Fruit fly (Drosophila melanogaster) whole organism, pupa: ENCODE data around the gene BBIP1.
A peak's percentile ranks its signal among the peaks of the same experiment; 100 is the strongest.

Experiments
- CG10348 ChIP-seq: fragments of 200-800 bp; sonication (Bioruptor generic); IDR thresholded peaks from 2 replicates; pipeline ENCODE4 v1.3.6; 2022; ENCODE audit warnings: missing biosample characterization, missing genetic modification characterization
- CG12605 ChIP-seq: fragments of 200-800 bp; sonication (Bioruptor generic); IDR thresholded peaks from 2 replicates; pipeline ENCODE4 v1.3.6; 2022; ENCODE audit warnings: missing biosample characterization, missing genetic modification characterization
- CG13204 ChIP-seq: fragments of 200-800 bp; sonication (Bioruptor generic); optimal IDR thresholded peaks from 2 replicates; lab custom pipeline; 2018; ENCODE audit warnings: missing biosample characterization, mild to moderate bottlenecking, missing genetic modification characterization, moderate library complexity
- CG14655 ChIP-seq: fragments of 200-800 bp; sonication (Bioruptor generic); optimal IDR thresholded peaks from 3 replicates; lab custom pipeline; 2017; ENCODE audit warnings: mild to moderate bottlenecking, missing biosample characterization, missing genetic modification reagents, missing genetic modification characterization
- CG15710 ChIP-seq: fragments of 200-800 bp; sonication (Bioruptor generic); optimal IDR thresholded peaks from 2 replicates; lab custom pipeline; 2018; ENCODE audit warnings: missing biosample characterization, mild to moderate bottlenecking, missing genetic modification characterization, moderate library complexity
- CG17806 ChIP-seq: fragments of 200-800 bp; sonication (Bioruptor generic); optimal IDR thresholded peaks from 2 replicates; lab custom pipeline; 2018; ENCODE audit warnings: missing biosample characterization, mild to moderate bottlenecking, missing genetic modification characterization, moderate library complexity
- CG32121 ChIP-seq: fragments of 200-800 bp; sonication (Bioruptor generic); IDR thresholded peaks from 2 replicates; pipeline ENCODE4 v1.3.6; 2022; ENCODE audit warnings: missing biosample characterization, missing genetic modification characterization
- CG34367 ChIP-seq: fragments of 200-800 bp; sonication (Bioruptor generic); optimal IDR thresholded peaks from 2 replicates; lab custom pipeline; 2018; ENCODE audit warnings: missing biosample characterization, mild to moderate bottlenecking, missing genetic modification characterization
- CG4496 ChIP-seq: fragments of 200-800 bp; sonication (Bioruptor generic); IDR thresholded peaks from 3 replicates; pipeline ENCODE4 v1.3.6; 2022; ENCODE audit warnings: missing biosample characterization, missing genetic modification characterization
- CG8159 ChIP-seq: fragments of 200-800 bp; sonication (Bioruptor generic); optimal IDR thresholded peaks from 3 replicates; lab custom pipeline; 2018; ENCODE audit warnings: missing biosample characterization, mild to moderate bottlenecking, missing genetic modification characterization, moderate library complexity
- CG8301 ChIP-seq: fragments of 200-800 bp; sonication (Bioruptor generic); optimal IDR thresholded peaks from 2 replicates; lab custom pipeline; 2018; ENCODE audit warnings: missing biosample characterization, mild to moderate bottlenecking, missing genetic modification characterization
- CG9948 ChIP-seq: fragments of 200-800 bp; sonication (Bioruptor generic); optimal IDR thresholded peaks from 2 replicates; lab custom pipeline; 2018; ENCODE audit warnings: missing biosample characterization, mild to moderate bottlenecking, missing genetic modification characterization, moderate library complexity
- D1 ChIP-seq: fragments of 200-800 bp; sonication (Bioruptor generic); optimal IDR thresholded peaks from 2 replicates; lab custom pipeline; 2018; ENCODE audit warnings: missing biosample characterization, mild to moderate bottlenecking, missing genetic modification characterization, moderate library complexity
- EcR ChIP-seq: fragments of 200-800 bp; sonication (Bioruptor generic); optimal IDR thresholded peaks from 3 replicates; lab custom pipeline; 2019; ENCODE audit warnings: missing biosample characterization, missing genetic modification characterization, mild to moderate bottlenecking, moderate library complexity, missing genetic modification reagents
- Ets98B ChIP-seq: fragments of 200-800 bp; sonication (Bioruptor generic); IDR thresholded peaks from 2 replicates; pipeline ENCODE4 v1.3.6; 2022; ENCODE audit warnings: missing biosample characterization, missing genetic modification characterization
- Pif1A ChIP-seq: fragments of 200-800 bp; sonication (Bioruptor generic); optimal IDR thresholded peaks from 3 replicates; lab custom pipeline; 2016; ENCODE audit warnings: missing biosample characterization, missing genetic modification characterization
- Pif1B ChIP-seq: fragments of 200-800 bp; sonication (Bioruptor generic); optimal IDR thresholded peaks from 3 replicates; lab custom pipeline; 2016; ENCODE audit warnings: missing biosample characterization, missing genetic modification characterization
- Snoo ChIP-seq: fragments of 200-800 bp; sonication (Bioruptor generic); optimal IDR thresholded peaks from 3 replicates; lab custom pipeline; 2017; ENCODE audit warnings: missing biosample characterization, mild to moderate bottlenecking, missing genetic modification characterization, inconsistent platforms
- fd96Ca ChIP-seq: fragments of 200-800 bp; sonication (Bioruptor generic); IDR thresholded peaks from 3 replicates; pipeline ENCODE4 v1.3.6; 2022; ENCODE audit warnings: missing biosample characterization, missing genetic modification characterization
- gl ChIP-seq: fragments of 200-800 bp; sonication (Bioruptor generic); optimal IDR thresholded peaks from 2 replicates; lab custom pipeline; 2018; ENCODE audit warnings: missing biosample characterization, mild to moderate bottlenecking, missing genetic modification characterization
- rn ChIP-seq: fragments of 200-800 bp; sonication (Bioruptor generic); IDR thresholded peaks from 2 replicates; pipeline ENCODE4 v1.3.6; 2022; ENCODE audit warnings: missing biosample characterization, missing genetic modification characterization

The BBIP1 gene

dm6 chr3R:9370413-9370812 lies 33.8 kb upstream of the BBIP1 start:
- TF ChIP-seq CG8301 (tag; lab: Kevin White, UChicago) (peak; percentile 33), Pif1A (GFP tag; lab: Kevin White, UChicago) (peak; percentile 24), CG8159 (no peak), CG4496 (GFP tag; lab: Robert Waterston, UW) (no peak), CG13204 (GFP tag; lab: Kevin White, UChicago) (no peak), CG17806 (tag; lab: Kevin White, UChicago) (no peak), CG9948 (tag; lab: Kevin White, UChicago) (no peak), CG14655 (GFP tag; lab: Kevin White, UChicago) (no peak), CG32121 (GFP tag; lab: Robert Waterston, UW) (peak; percentile 65; the same call in 1 of the 2 replicates), Ets98B (peak; percentile 63; the same call in 1 of the 2 replicates)

DNA sequence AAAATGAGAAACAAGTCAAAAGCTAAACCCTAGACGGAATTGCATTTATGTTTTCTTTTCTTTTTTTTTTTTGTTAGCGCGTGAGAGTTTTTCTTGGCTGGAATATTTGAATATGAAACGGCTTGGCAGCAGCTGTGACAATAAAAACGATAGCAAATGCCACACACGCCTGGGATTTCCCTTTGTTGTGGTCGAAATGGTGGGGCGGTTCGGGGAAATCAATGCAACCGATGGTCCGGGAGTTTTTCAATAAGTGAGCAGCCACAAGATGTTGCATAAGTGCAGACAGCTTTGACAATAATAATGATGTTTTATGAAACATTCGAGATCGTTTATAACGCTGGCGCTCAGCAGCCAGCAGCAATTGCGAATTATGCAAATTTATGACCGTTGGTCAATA lies 27.4 kb upstream of the BBIP1 start:
- TF ChIP-seq D1 (tag; lab: Kevin White, UChicago): no peak
- no peak for TF ChIP-seq EcR (GFP tag; lab: Kevin White, UChicago)
- TF ChIP-seq CG12605 (GFP tag; lab: Robert Waterston, UW): no peak
- no peak for TF ChIP-seq CG14655 (GFP tag; lab: Kevin White, UChicago)
- no peak for TF ChIP-seq CG15710 (tag; lab: Kevin White, UChicago)
- no peak for TF ChIP-seq CG8301 (tag; lab: Kevin White, UChicago)
- TF ChIP-seq gl (tag; lab: Kevin White, UChicago): no peak
- TF ChIP-seq CG13204 (GFP tag; lab: Kevin White, UChicago): no peak
- TF ChIP-seq CG34367 (tag; lab: Kevin White, UChicago): no peak
- TF ChIP-seq CG10348: no peak

DNA sequence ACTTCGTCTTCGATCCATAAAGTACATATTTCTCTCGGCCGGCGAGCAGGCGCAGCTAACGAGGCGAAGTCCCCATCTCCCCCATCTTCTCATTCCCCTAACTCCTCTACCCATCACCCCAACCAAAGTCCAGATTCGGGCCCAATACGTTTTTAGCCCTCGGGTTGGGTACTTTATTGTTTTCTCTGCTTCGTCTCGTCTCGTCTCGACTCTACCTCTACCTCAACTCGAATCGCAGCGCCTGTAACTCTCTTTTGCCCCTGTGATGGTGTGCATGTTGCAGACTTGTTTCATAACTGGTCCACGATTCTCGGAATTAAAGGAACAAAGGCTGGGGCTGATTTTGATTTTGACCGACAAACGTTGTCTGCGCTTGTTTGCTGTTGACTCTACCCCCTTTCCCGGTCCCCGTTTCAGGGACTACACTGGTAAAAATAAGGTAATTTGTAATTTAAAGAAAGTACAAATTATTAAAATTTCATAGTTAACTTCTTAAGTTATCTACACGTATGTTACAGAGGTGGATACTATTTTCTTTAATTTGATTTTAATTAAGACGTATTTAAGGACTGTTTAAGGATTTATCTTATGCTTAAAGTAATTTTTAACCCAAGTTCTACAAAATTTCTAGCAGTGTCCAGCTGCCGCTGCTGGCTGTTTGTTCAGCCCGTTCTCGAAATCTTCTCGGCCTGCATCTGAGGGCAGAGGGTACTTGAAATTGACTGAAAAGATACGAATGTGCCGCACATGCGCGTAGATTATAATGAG lies 25.4 kb upstream of the BBIP1 start:
- TF ChIP-seq CG13204 (GFP tag; lab: Kevin White, UChicago) (peak; percentile 56), rn (peak; percentile 37), Ets98B (no peak), CG9948 (tag; lab: Kevin White, UChicago) (peak; percentile 89), gl (tag; lab: Kevin White, UChicago) (peak; percentile 46), Pif1A (GFP tag; lab: Kevin White, UChicago) (peak; percentile 88), Pif1B (GFP tag; lab: Kevin White, UChicago) (peak; percentile 88), CG10348 (no peak), CG15710 (tag; lab: Kevin White, UChicago) (peak; percentile 86), CG12605 (GFP tag; lab: Robert Waterston, UW) (no peak), CG8301 (tag; lab: Kevin White, UChicago) (peak; percentile 81), CG4496 (GFP tag; lab: Robert Waterston, UW) (peak; percentile 54; the same call in 2 of the 3 replicates), fd96Ca (GFP tag; lab: Robert Waterston, UW) (peak; percentile 59; the same call in 1 of the 3 replicates), CG14655 (GFP tag; lab: Kevin White, UChicago) (peak; percentile 77), CG8159 (peak; percentile 96), CG34367 (tag; lab: Kevin White, UChicago) (peak; percentile 79), CG32121 (GFP tag; lab: Robert Waterston, UW) (peak; percentile 54; the same call in 1 of the 2 replicates), EcR (GFP tag; lab: Kevin White, UChicago) (peak; percentile 74), Snoo (tag; lab: Kevin White, UChicago) (peak; percentile 86), CG17806 (tag; lab: Kevin White, UChicago) (peak; percentile 86), D1 (tag; lab: Kevin White, UChicago) (peak; percentile 78)

dm6 chr3R:9380970-9381369 lies 23.2 kb upstream of the BBIP1 start:
- TF ChIP-seq Ets98B (no peak; the same call in 1 of the 2 replicates), Snoo (tag; lab: Kevin White, UChicago) (no peak), CG8159 (peak; percentile 34), CG4496 (GFP tag; lab: Robert Waterston, UW) (peak; percentile 63; the same call in 2 of the 3 replicates), Pif1B (GFP tag; lab: Kevin White, UChicago) (peak; percentile 8), fd96Ca (GFP tag; lab: Robert Waterston, UW) (0 out of 3 replicates have a peak, but pooled peaks have one; percentile 31), CG12605 (GFP tag; lab: Robert Waterston, UW) (peak; percentile 27; the same call in 1 of the 2 replicates), CG17806 (tag; lab: Kevin White, UChicago) (no peak), CG8301 (tag; lab: Kevin White, UChicago) (no peak), D1 (tag; lab: Kevin White, UChicago) (no peak), rn (no peak), CG13204 (GFP tag; lab: Kevin White, UChicago) (peak; percentile 62), CG32121 (GFP tag; lab: Robert Waterston, UW) (no peak), CG14655 (GFP tag; lab: Kevin White, UChicago) (no peak), CG9948 (tag; lab: Kevin White, UChicago) (no peak), gl (tag; lab: Kevin White, UChicago) (peak; percentile 44), CG15710 (tag; lab: Kevin White, UChicago) (peak; percentile 35), Pif1A (GFP tag; lab: Kevin White, UChicago) (no peak), CG10348 (no peak), CG34367 (tag; lab: Kevin White, UChicago) (peak; percentile 4), EcR (GFP tag; lab: Kevin White, UChicago) (peak; percentile 43)

DNA sequence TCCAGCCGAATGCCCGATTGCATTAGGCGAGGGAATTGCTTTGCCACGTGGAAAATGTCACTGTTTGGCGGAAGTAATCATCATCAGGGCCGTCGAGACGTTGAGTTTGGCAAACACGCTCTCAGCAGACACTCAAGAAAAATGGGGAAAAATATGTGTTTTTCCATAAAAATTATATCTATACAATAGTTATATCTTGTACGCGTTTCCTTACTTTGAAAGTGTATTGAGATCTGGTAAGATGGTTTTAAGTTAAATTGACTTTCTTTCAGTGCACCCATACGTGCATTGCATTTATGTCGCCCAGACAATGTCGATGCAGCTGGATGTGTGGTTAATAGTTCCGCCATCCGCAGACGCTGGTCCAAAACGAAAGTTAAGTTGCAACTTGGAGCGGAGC lies 18.2 kb upstream of the BBIP1 start:
- TF ChIP-seq gl (tag; lab: Kevin White, UChicago) (no peak), CG32121 (GFP tag; lab: Robert Waterston, UW) (peak; percentile 23; the same call in 1 of the 2 replicates), CG15710 (tag; lab: Kevin White, UChicago) (no peak), CG8301 (tag; lab: Kevin White, UChicago) (peak; percentile 14), Ets98B (peak; percentile 57), CG4496 (GFP tag; lab: Robert Waterston, UW) (peak; percentile 65), CG12605 (GFP tag; lab: Robert Waterston, UW) (0 out of 2 replicates have a peak, but pooled peaks have one; percentile 32)
